Worm (Caenorhabditis elegans): ENCODE results near the gene dnj-25.

dnj-25 gene

ce11 chrV:20712994-20713326 is 31.2 kb downstream of the dnj-25 start:
- TF ChIP-seq snpc-4 (tag; optimal IDR thresholded peaks at IDR 0.05) (peak; percentile 14), lin-39 (tag; optimal IDR thresholded peaks at IDR 0.05) (peak; percentile 60), nhr-11 (tag; optimal IDR thresholded peaks at IDR 0.05) (peak; percentile 36), ama-1 (optimal IDR thresholded peaks at IDR 0.05) (peak; percentile 83), pqm-1 (tag; optimal IDR thresholded peaks at IDR 0.05) (no peak), ceh-82 (tag; optimal IDR thresholded peaks at IDR 0.05) (no peak), pha-4 (tag; optimal IDR thresholded peaks at IDR 0.05) (peak; percentile 15), lin-15B (tag; optimal IDR thresholded peaks at IDR 0.05) (peak; percentile 24), fkh-10 (GFP tag; optimal IDR thresholded peaks at IDR 0.05) (no peak), egl-27 (tag; optimal IDR thresholded peaks at IDR 0.05) (no peak), eor-1 (tag; optimal IDR thresholded peaks at IDR 0.05) (no peak), nfya-1 (tag; optimal IDR thresholded peaks at IDR 0.05; ENCODE audit: insufficient read depth) (peak; percentile 49), fkh-2 (tag; optimal IDR thresholded peaks at IDR 0.05) (no peak), hmg-11 (tag; optimal IDR thresholded peaks at IDR 0.05) (peak; percentile 49), nhr-43 (tag; optimal IDR thresholded peaks at IDR 0.05; ENCODE audit: poor library complexity, severe bottlenecking) (no peak), egl-5 (tag; optimal IDR thresholded peaks at IDR 0.05) (peak; percentile 43), daf-12 (tag; optimal IDR thresholded peaks at IDR 0.05) (no peak), sea-2 (GFP tag; optimal IDR thresholded peaks at IDR 0.05) (no peak), skn-1 (tag; optimal IDR thresholded peaks at IDR 0.05) (peak; percentile 68), nhr-77 (tag; optimal IDR thresholded peaks at IDR 0.05) (no peak), mdl-1 (tag; optimal IDR thresholded peaks at IDR 0.05) (peak; percentile 77), elt-2 (tag; optimal IDR thresholded peaks at IDR 0.05) (no peak), aly-2 (tag; optimal IDR thresholded peaks at IDR 0.05) (no peak), mml-1 (tag; optimal IDR thresholded peaks at IDR 0.05) (no peak), unc-39 (tag; optimal IDR thresholded peaks at IDR 0.05) (no peak), lsy-12 (tag; optimal IDR thresholded peaks at IDR 0.05) (no peak), tbx-2 (tag; optimal IDR thresholded peaks at IDR 0.05) (no peak), unc-62 (GFP tag; optimal IDR thresholded peaks at IDR 0.05) (peak; percentile 22), fos-1 (tag; optimal IDR thresholded peaks at IDR 0.05) (no peak), ceh-16 (tag; optimal IDR thresholded peaks at IDR 0.05) (no peak)

ce11 chrV:20712318-20712993 is 31.7 kb downstream of the dnj-25 start:
- peak; percentile 89 for TF ChIP-seq jun-1 (tag; optimal IDR thresholded peaks at IDR 0.05)
- TF ChIP-seq pha-4 (tag; optimal IDR thresholded peaks at IDR 0.05) = peak; percentile 86
- no peak for TF ChIP-seq zag-1 (tag; optimal IDR thresholded peaks at IDR 0.05)
- TF ChIP-seq sea-2 (GFP tag; optimal IDR thresholded peaks at IDR 0.05) = no peak
- TF ChIP-seq ceh-28 (tag; optimal IDR thresholded peaks at IDR 0.05) = peak; percentile 5
- TF ChIP-seq mdl-1 (tag; optimal IDR thresholded peaks at IDR 0.05) = peak; percentile 25
- peak; percentile 14 for TF ChIP-seq nfya-1 (tag; optimal IDR thresholded peaks at IDR 0.05; ENCODE audit: insufficient read depth)
- TF ChIP-seq pqm-1 (tag; optimal IDR thresholded peaks at IDR 0.05) = peak; percentile 98
- TF ChIP-seq elt-2 (tag; optimal IDR thresholded peaks at IDR 0.05) = peak; percentile 97
- no peak for TF ChIP-seq nhr-67 (tag; optimal IDR thresholded peaks at IDR 0.05)

- TF ChIP-seq ama-1 (optimal IDR thresholded peaks at IDR 0.05) (peak; percentile 48), ceh-16 (tag; optimal IDR thresholded peaks at IDR 0.05) (no peak), skn-1 (tag; optimal IDR thresholded peaks at IDR 0.05) (no peak), ztf-4 (tag; optimal IDR thresholded peaks at IDR 0.05) (no peak), nhr-76 (tag; optimal IDR thresholded peaks at IDR 0.05) (no peak), nfya-1 (tag; optimal IDR thresholded peaks at IDR 0.05; ENCODE audit: insufficient read depth) (peak; percentile 34), snpc-4 (tag; optimal IDR thresholded peaks at IDR 0.05) (no peak), ceh-28 (tag; optimal IDR thresholded peaks at IDR 0.05) (no peak), nhr-77 (tag; optimal IDR thresholded peaks at IDR 0.05) (no peak), fkh-10 (GFP tag; optimal IDR thresholded peaks at IDR 0.05) (no peak), unc-62 (GFP tag; optimal IDR thresholded peaks at IDR 0.05) (no peak), egl-27 (tag; optimal IDR thresholded peaks at IDR 0.05) (no peak), hmg-11 (tag; optimal IDR thresholded peaks at IDR 0.05) (no peak), nhr-23 (tag; optimal IDR thresholded peaks at IDR 0.05) (no peak), daf-12 (tag; optimal IDR thresholded peaks at IDR 0.05) (no peak), lin-39 (tag; optimal IDR thresholded peaks at IDR 0.05) (peak; percentile 72), mml-1 (tag; optimal IDR thresholded peaks at IDR 0.05) (no peak), nhr-67 (tag; optimal IDR thresholded peaks at IDR 0.05) (no peak), elt-1 (tag; optimal IDR thresholded peaks at IDR 0.05) (no peak), ceh-82 (tag; optimal IDR thresholded peaks at IDR 0.05) (no peak), nhr-28 (tag; optimal IDR thresholded peaks at IDR 0.05) (no peak), R02D3.7 (tag; optimal IDR thresholded peaks at IDR 0.05) (no peak), elt-3 (tag; optimal IDR thresholded peaks at IDR 0.05) (no peak), pha-4 (tag; optimal IDR thresholded peaks at IDR 0.05) (no peak), nhr-25 (tag; optimal IDR thresholded peaks at IDR 0.05) (no peak)
These were observed 32.4 kb downstream of the dnj-25 start for ce11 chrV:20711733-20712132.

All from whole organism, L3 larva.